Worm (Caenorhabditis elegans) whole organism, L4/young adult: Measurements from ENCODE around the gene F41E6.17.

Experiments
- dao-5 ChIP-seq: sonication (generic microtip); optimal IDR thresholded peaks from 2 replicates; lab custom pipeline; 2016; ENCODE audit warnings: missing genotype, missing genetic modification characterization, moderate library complexity, missing compliant biosample characterization
- him-1 ChIP-seq: sonication (generic microtip); optimal IDR thresholded peaks from 2 replicates; lab custom pipeline; 2016; ENCODE audit warnings: missing genotype, missing genetic modification reagents, missing genetic modification characterization, missing compliant biosample characterization

DNA sequence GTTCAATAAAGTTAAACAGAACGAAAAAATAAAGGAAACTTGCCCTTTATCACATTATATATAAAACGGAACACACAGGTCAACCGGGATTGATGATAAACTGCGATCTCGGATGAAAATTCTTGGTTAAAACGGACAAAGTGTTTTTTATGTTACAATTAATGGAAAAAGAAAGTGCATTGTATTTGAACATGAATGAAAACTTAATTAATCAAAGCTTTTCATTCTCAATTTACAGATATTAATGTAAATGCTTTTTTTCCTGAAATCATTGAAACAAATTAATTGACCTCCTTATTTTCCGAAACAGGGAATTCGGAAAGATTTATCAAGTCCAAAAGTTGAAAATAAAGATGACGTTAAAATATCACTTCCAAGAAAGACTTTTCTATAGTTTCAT lies 22.5 kb upstream of the F41E6.17 start, which contains the start of gene F41E6.8:
- TF ChIP-seq him-1 (tag; lab: Kevin White, UChicago) (no peak), dao-5 (tag; lab: Kevin White, UChicago) (no peak)
